Fruit fly (Drosophila melanogaster) whole organism, embryonic: ENCODE results near the gene Z600.
A peak's percentile ranks its signal among the peaks of the same experiment; 100 is the strongest.

Experiments
- ATbp ChIP-seq: fragments of 200-800 bp; sonication (Bioruptor generic); optimal IDR thresholded peaks from 2 replicates; lab custom pipeline; 2017; ENCODE audit warnings: missing biosample characterization, mild to moderate bottlenecking, missing genetic modification characterization, missing genetic modification reagents
- Atf3 ChIP-seq: fragments of 200-800 bp; sonication (Bioruptor generic); optimal IDR thresholded peaks from 3 replicates; lab custom pipeline; 2016; ENCODE audit warnings: missing biosample characterization, missing genetic modification characterization
- Atf6 ChIP-seq: fragments of 200-800 bp; sonication (Bioruptor generic); IDR thresholded peaks from 2 replicates; pipeline ENCODE4 v1.3.6; 2022; ENCODE audit warnings: missing biosample characterization, missing genetic modification characterization
- Bdp1 ChIP-seq: fragments of 200-800 bp; sonication (Bioruptor generic); optimal IDR thresholded peaks from 3 replicates; lab custom pipeline; 2016; ENCODE audit warnings: missing biosample characterization, missing genetic modification characterization
- CG12659 ChIP-seq: fragments of 200-800 bp; sonication (Bioruptor generic); optimal IDR thresholded peaks from 3 replicates; lab custom pipeline; 2017; ENCODE audit warnings: mild to moderate bottlenecking, missing biosample characterization, missing genetic modification reagents, missing genetic modification characterization
- CG13894 ChIP-seq: fragments of 200-800 bp; sonication (Bioruptor generic); optimal IDR thresholded peaks from 3 replicates; lab custom pipeline; 2018; ENCODE audit warnings: missing biosample characterization, mild to moderate bottlenecking, missing genetic modification characterization, moderate library complexity
- CG14710 ChIP-seq: fragments of 200-800 bp; sonication (Bioruptor generic); optimal IDR thresholded peaks from 3 replicates; lab custom pipeline; 2019; ENCODE audit warnings: missing biosample characterization, mild to moderate bottlenecking, missing genetic modification characterization, moderate library complexity
- CG15514 ChIP-seq: fragments of 200-800 bp; sonication (Bioruptor generic); optimal IDR thresholded peaks from 3 replicates; lab custom pipeline; 2017; ENCODE audit warnings: missing biosample characterization, missing genetic modification characterization, mild to moderate bottlenecking, moderate library complexity, missing genetic modification reagents
- CG17359 ChIP-seq: fragments of 200-800 bp; sonication (Bioruptor generic); optimal IDR thresholded peaks from 3 replicates; lab custom pipeline; 2018; ENCODE audit warnings: missing biosample characterization, mild to moderate bottlenecking, missing genetic modification characterization, moderate library complexity
- CG30403 ChIP-seq: fragments of 200-800 bp; sonication (Bioruptor generic); optimal IDR thresholded peaks from 3 replicates; lab custom pipeline; 2016; ENCODE audit warnings: missing biosample characterization, missing genetic modification characterization
- CG3163 ChIP-seq: fragments of 200-800 bp; sonication (Bioruptor generic); optimal IDR thresholded peaks from 3 replicates; lab custom pipeline; 2016; ENCODE audit warnings: missing biosample characterization, missing genetic modification characterization
- CG3281 ChIP-seq: fragments of 200-800 bp; sonication (Bioruptor generic); optimal IDR thresholded peaks from 3 replicates; lab custom pipeline; 2017; ENCODE audit warnings: missing biosample characterization, mild to moderate bottlenecking, missing genetic modification characterization
- CG34224 ChIP-seq: fragments of 200-800 bp; sonication (Bioruptor generic); IDR thresholded peaks from 3 replicates; pipeline ENCODE4 v1.3.6; 2022; ENCODE audit warnings: missing biosample characterization, missing genetic modification characterization; ENCODE audit not compliant: partially characterized antibody
- CG4328 ChIP-seq: fragments of 200-800 bp; sonication (Bioruptor generic); optimal IDR thresholded peaks from 3 replicates; lab custom pipeline; 2017; ENCODE audit warnings: missing biosample characterization, missing genetic modification reagents, missing genetic modification characterization
- CG5245 ChIP-seq: fragments of 200-800 bp; sonication (Bioruptor generic); optimal IDR thresholded peaks from 3 replicates; lab custom pipeline; 2016; ENCODE audit warnings: missing biosample characterization, missing genetic modification characterization
- CG6175 ChIP-seq: fragments of 200-800 bp; sonication (Bioruptor generic); IDR thresholded peaks from 3 replicates; pipeline ENCODE4 v1.3.6; 2022; ENCODE audit warnings: missing biosample characterization, missing genetic modification characterization
- CHES-1-like ChIP-seq: fragments of 200-800 bp; sonication (Bioruptor generic); optimal IDR thresholded peaks from 2 replicates; lab custom pipeline; 2016; ENCODE audit warnings: missing biosample characterization, missing genetic modification characterization
- Dll ChIP-seq: fragments of 200-800 bp; sonication (Bioruptor generic); IDR thresholded peaks from 4 replicates; pipeline ENCODE4 v1.3.6; 2022; ENCODE audit warnings: missing biosample characterization, missing genetic modification characterization; ENCODE audit not compliant: partially characterized antibody
- Dref ChIP-seq: fragments of 200-800 bp; sonication (Bioruptor generic); IDR thresholded peaks from 2 replicates; pipeline ENCODE4 v1.3.6; 2022; ENCODE audit warnings: missing biosample characterization, missing genetic modification characterization
- ERR ChIP-seq: fragments of 200-800 bp; sonication (Bioruptor generic); optimal IDR thresholded peaks from 2 replicates; lab custom pipeline; 2016; ENCODE audit warnings: missing biosample characterization, missing genetic modification characterization
- HLH3B ChIP-seq: fragments of 200-800 bp; sonication (Bioruptor generic); IDR thresholded peaks from 2 replicates; pipeline ENCODE4 v1.3.6; 2022; ENCODE audit warnings: missing biosample characterization, missing genetic modification characterization
- HLH4C ChIP-seq: fragments of 200-800 bp; sonication (Bioruptor generic); IDR thresholded peaks from 3 replicates; pipeline ENCODE4 v1.3.6; 2022; ENCODE audit warnings: missing biosample characterization, missing genetic modification characterization; ENCODE audit not compliant: partially characterized antibody
- Lhr ChIP-seq: fragments of 200-800 bp; sonication (Bioruptor generic); optimal IDR thresholded peaks from 3 replicates; lab custom pipeline; 2017; ENCODE audit warnings: mild to moderate bottlenecking, missing biosample characterization, missing genetic modification reagents, missing genetic modification characterization
- Myb ChIP-seq: fragments of 200-800 bp; sonication (Bioruptor generic); optimal IDR thresholded peaks from 2 replicates; lab custom pipeline; 2016; ENCODE audit warnings: missing biosample characterization, missing genetic modification characterization
- Oli ChIP-seq: fragments of 200-800 bp; sonication (Bioruptor generic); optimal IDR thresholded peaks from 2 replicates; lab custom pipeline; 2018; ENCODE audit warnings: missing biosample characterization, mild to moderate bottlenecking, missing genetic modification characterization, moderate library complexity
- Rfx ChIP-seq: fragments of 200-800 bp; sonication (Bioruptor generic); IDR thresholded peaks from 2 replicates; pipeline ENCODE4 v1.3.6; 2022; ENCODE audit warnings: missing biosample characterization, missing genetic modification characterization
- Sin3A ChIP-seq: fragments of >200 bp; optimal IDR thresholded peaks from 2 replicates; lab custom pipeline; 2018
- Stat92E ChIP-seq, 3 experiments: fragments of >200 bp in 2 of 3; fragments of 200-800 bp in 1 of 3; sonication (Bioruptor generic) in 1 of 3; optimal IDR thresholded peaks; 2 replicates each; lab custom pipeline; 2017 to 2019; ENCODE audit warnings: missing biosample characterization in 3 of 3, missing genetic modification characterization in 3 of 3, mild to moderate bottlenecking in 1 of 3, moderate library complexity in 1 of 3
- Taf1 ChIP-seq: fragments of 200-800 bp; sonication (Bioruptor generic); IDR thresholded peaks from 2 replicates; pipeline ENCODE4 v1.3.6; 2022; ENCODE audit warnings: missing biosample characterization, missing genetic modification characterization
- abd-A ChIP-seq: fragments of 200-800 bp; sonication (Bioruptor generic); optimal IDR thresholded peaks from 3 replicates; lab custom pipeline; 2019; ENCODE audit warnings: missing biosample characterization, mild to moderate bottlenecking, missing genetic modification characterization, moderate library complexity
- ato ChIP-seq: fragments of 200-800 bp; sonication (Bioruptor generic); IDR thresholded peaks from 2 replicates; pipeline ENCODE4 v1.3.6; 2022; ENCODE audit warnings: missing biosample characterization, missing genetic modification characterization; ENCODE audit not compliant: partially characterized antibody
- crol ChIP-seq: fragments of 200-800 bp; sonication (Bioruptor generic); IDR thresholded peaks from 2 replicates; pipeline ENCODE4 v1.3.6; 2022; ENCODE audit warnings: missing biosample characterization, missing genetic modification characterization
- dmrt11E ChIP-seq: fragments of 200-800 bp; sonication (Bioruptor generic); optimal IDR thresholded peaks from 3 replicates; lab custom pipeline; 2018; ENCODE audit warnings: missing biosample characterization, mild to moderate bottlenecking, missing genetic modification characterization, moderate library complexity
- exex ChIP-seq: fragments of 200-800 bp; sonication (Bioruptor generic); optimal IDR thresholded peaks from 4 replicates; lab custom pipeline; 2018; ENCODE audit warnings: missing biosample characterization, mild to moderate bottlenecking, missing genetic modification characterization, moderate library complexity
- eyg ChIP-seq: fragments of 200-800 bp; sonication (Bioruptor generic); optimal IDR thresholded peaks from 3 replicates; lab custom pipeline; 2016; ENCODE audit warnings: missing biosample characterization, missing genetic modification characterization
- hkb ChIP-seq, 2 experiments: fragments of 200-800 bp in 1 of 2; fragments of >200 bp in 1 of 2; sonication (Bioruptor generic) in 1 of 2; IDR thresholded peaks in 1 of 2; optimal IDR thresholded peaks in 1 of 2; 2 replicates each; pipeline versions ENCODE4 v1.3.6 to Lab custom; 2017 to 2022; ENCODE audit warnings: missing biosample characterization in 1 of 2, missing genetic modification characterization in 1 of 2
- klu ChIP-seq: fragments of 200-800 bp; sonication (Bioruptor generic); IDR thresholded peaks from 2 replicates; pipeline ENCODE4 v1.3.6; 2022; ENCODE audit warnings: missing biosample characterization, missing genetic modification characterization
- lab ChIP-seq: fragments of 200-800 bp; sonication (Bioruptor generic); optimal IDR thresholded peaks from 3 replicates; lab custom pipeline; 2017; ENCODE audit warnings: missing biosample characterization, missing genetic modification characterization, mild to moderate bottlenecking, moderate library complexity, missing genetic modification reagents
- pan ChIP-seq, 4 experiments: fragments of >200 bp in 3 of 4; fragments of 200-800 bp in 1 of 4; sonication (Bioruptor generic) in 1 of 4; optimal IDR thresholded peaks in 3 of 4; IDR thresholded peaks in 1 of 4; 2 replicates each; pipeline versions ENCODE4 v1.3.6 to Lab custom; 2017 to 2022; ENCODE audit warnings: missing biosample characterization in 2 of 4, missing genetic modification characterization in 2 of 4, mixed read lengths in 1 of 4
- pb ChIP-seq: fragments of 200-800 bp; sonication (Bioruptor generic); optimal IDR thresholded peaks from 3 replicates; lab custom pipeline; 2016; ENCODE audit warnings: missing biosample characterization, missing genetic modification characterization
- sqz ChIP-seq: fragments of 200-800 bp; sonication (Bioruptor generic); optimal IDR thresholded peaks from 3 replicates; lab custom pipeline; 2018; ENCODE audit warnings: missing biosample characterization, mild to moderate bottlenecking, missing genetic modification characterization
- stwl ChIP-seq: fragments of 200-800 bp; sonication (Bioruptor generic); optimal IDR thresholded peaks from 3 replicates; lab custom pipeline; 2018; ENCODE audit warnings: missing biosample characterization, mild to moderate bottlenecking, missing genetic modification characterization, moderate library complexity
- sug ChIP-seq: fragments of 200-800 bp; optimal IDR thresholded peaks from 2 replicates; lab custom pipeline; 2019; ENCODE audit warnings: missing biosample characterization, mild to moderate bottlenecking, missing genetic modification characterization, moderate library complexity
- tup ChIP-seq: fragments of 200-800 bp; sonication (Bioruptor generic); optimal IDR thresholded peaks from 2 replicates; lab custom pipeline; 2016; ENCODE audit warnings: missing biosample characterization, mild to moderate bottlenecking, missing genetic modification characterization, moderate library complexity
- unc-4 ChIP-seq: fragments of 200-800 bp; sonication (Bioruptor generic); IDR thresholded peaks from 2 replicates; pipeline ENCODE4 v1.3.6; 2022; ENCODE audit warnings: missing biosample characterization, missing genetic modification characterization; ENCODE audit not compliant: partially characterized antibody

The Z600 gene

DNA sequence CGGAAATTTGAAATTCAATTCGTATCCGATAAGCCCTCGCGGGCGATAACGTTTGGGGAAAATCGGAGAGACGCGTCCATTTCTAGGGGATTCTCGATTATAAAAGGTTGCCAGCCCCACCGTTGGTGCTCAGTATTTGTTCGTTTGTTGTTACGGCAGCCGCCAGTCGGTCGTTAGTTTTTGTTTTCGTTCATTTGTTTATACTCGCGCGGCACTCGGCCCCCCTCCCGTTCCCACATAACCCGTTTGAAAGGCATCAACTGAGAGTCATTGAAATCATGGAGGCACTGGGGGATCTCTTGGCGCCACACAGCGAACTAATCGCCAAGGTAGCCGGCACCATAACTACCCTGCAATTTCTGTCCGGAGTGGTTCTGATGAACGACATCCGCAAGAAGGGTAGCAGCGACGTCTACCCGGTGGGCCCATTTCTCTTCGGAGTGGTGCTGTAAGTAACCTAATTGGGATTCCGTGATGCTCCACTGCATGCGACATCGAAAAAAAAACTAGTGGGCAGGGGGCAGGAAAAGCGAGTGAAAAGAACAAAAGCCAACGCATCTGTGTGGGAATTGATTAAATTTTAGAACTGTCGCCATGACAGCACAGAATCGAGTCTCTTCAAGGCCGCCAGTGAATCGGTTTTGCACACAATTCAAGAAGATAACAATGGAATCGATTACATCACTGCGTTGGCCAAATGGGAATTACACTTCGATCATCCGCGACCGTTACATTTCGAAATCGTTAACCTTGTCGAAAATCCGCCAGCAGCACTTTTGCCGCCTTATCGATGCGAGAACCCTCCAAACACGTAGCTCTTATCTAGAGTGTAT is 7.8 kb upstream of the Z600 start, which contains the start of gene CG7272 (continued):
- TF ChIP-seq CG13894 (tag; lab: Kevin White, UChicago): peak; percentile 48
- peak; percentile 18 for TF ChIP-seq eyg (GFP tag; lab: Kevin White, UChicago)
- peak; percentile 50; the same call in 2 of the 3 replicates for TF ChIP-seq HLH4C
- TF ChIP-seq CG17359 (tag; lab: Kevin White, UChicago): no peak
- TF ChIP-seq crol: peak; percentile 86
- peak; percentile 23; the same call in 1 of the 4 replicates for TF ChIP-seq Dll (GFP tag; lab: Robert Waterston, UW)
- TF ChIP-seq pan (optimal IDR thresholded peaks at IDR 0.05; lab: Kevin White, UChicago): no peak
- TF ChIP-seq pan (GFP tag; optimal IDR thresholded peaks at IDR 0.05 in 1 of 2, IDR thresholded peaks at IDR 0.05 in 1 of 2): peak in 1 of 2 experiments; percentile 27
- 0 out of 3 replicates have a peak, but pooled peaks have one; percentile 22 for TF ChIP-seq CG6175 (GFP tag; lab: Robert Waterston, UW)
- TF ChIP-seq ERR (GFP tag; lab: Kevin White, UChicago): peak; percentile 31
- TF ChIP-seq sug: peak; percentile 91
- TF ChIP-seq Dref (GFP tag; lab: Robert Waterston, UW): peak; percentile 87
- TF ChIP-seq ato (GFP tag; lab: Robert Waterston, UW): peak; percentile 51; the same call in 1 of the 2 replicates
- TF ChIP-seq Sin3A (lab: Kevin White, UChicago): no peak
- peak in 1 of 3 experiments; percentile 21 for TF ChIP-seq Stat92E (GFP tag; optimal IDR thresholded peaks at IDR 0.05; lab: Kevin White, UChicago)
- TF ChIP-seq CG30403 (GFP tag; lab: Kevin White, UChicago): no peak
- TF ChIP-seq CG4328: peak; percentile 27
- TF ChIP-seq CG12659 (GFP tag; lab: Kevin White, UChicago): peak; percentile 38
- TF ChIP-seq tup (GFP tag; lab: Kevin White, UChicago): no peak
- no peak for TF ChIP-seq klu (GFP tag; lab: Robert Waterston, UW)
- no peak for TF ChIP-seq Bdp1 (GFP tag; lab: Kevin White, UChicago)
- peak; percentile 3 for TF ChIP-seq CG3281 (GFP tag; lab: Kevin White, UChicago)
- peak; percentile 34 for TF ChIP-seq CG3163 (GFP tag; lab: Kevin White, UChicago)
- no peak for TF ChIP-seq Oli (tag; lab: Kevin White, UChicago)
- TF ChIP-seq CG34224: peak; percentile 42; the same call in 2 of the 3 replicates
- peak; percentile 78 for TF ChIP-seq CG15514
- no peak for TF ChIP-seq Atf3 (GFP tag; lab: Kevin White, UChicago)
- TF ChIP-seq unc-4 (GFP tag; lab: Robert Waterston, UW): peak; percentile 51
- TF ChIP-seq CG14710 (tag; lab: Kevin White, UChicago): peak; percentile 29
- TF ChIP-seq lab (GFP tag; lab: Kevin White, UChicago): peak; percentile 44
- no peak for TF ChIP-seq exex (tag; lab: Kevin White, UChicago)
- peak; percentile 20; the same call in 1 of the 2 replicates for TF ChIP-seq Atf6 (GFP tag; lab: Robert Waterston, UW)
- TF ChIP-seq CG5245: no peak
- TF ChIP-seq Lhr (GFP tag; lab: Kevin White, UChicago): peak; percentile 5
- peak; percentile 19 for TF ChIP-seq ATbp (GFP tag; lab: Kevin White, UChicago)
- no peak for TF ChIP-seq HLH3B (GFP tag; lab: Robert Waterston, UW)
- peak; percentile 44 for TF ChIP-seq sqz (GFP tag; lab: Kevin White, UChicago)
- peak; percentile 90 for TF ChIP-seq Myb (GFP tag; lab: Kevin White, UChicago)
- TF ChIP-seq CHES-1-like (GFP tag; lab: Kevin White, UChicago): peak; percentile 11
- no peak for TF ChIP-seq Taf1 (GFP tag; lab: Robert Waterston, UW)
- TF ChIP-seq stwl: peak; percentile 17
- TF ChIP-seq dmrt11E (tag; lab: Kevin White, UChicago): no peak
- peak; percentile 53 for TF ChIP-seq Rfx
- peak; percentile 55 for TF ChIP-seq abd-A (tag; lab: Kevin White, UChicago)
- TF ChIP-seq hkb (optimal IDR thresholded peaks at IDR 0.05; lab: Kevin White, UChicago): no peak
- 0 out of 2 replicates have a peak, but pooled peaks have one; percentile 32 for TF ChIP-seq hkb (GFP tag; IDR thresholded peaks at IDR 0.05; lab: Robert Waterston, UW)
- TF ChIP-seq pb (GFP tag; lab: Kevin White, UChicago): no peak
